Worm (Caenorhabditis elegans) whole organism, L4 larva: ENCODE data around the gene F41C3.8.
A peak's percentile ranks its signal among the peaks of the same experiment; 100 is the strongest.

Experiments used
- D1046.2 ChIP-seq: fragments of 200-800 bp; sonication (Bioruptor generic); IDR thresholded peaks from 2 replicates; pipeline ENCODE4 v1.3.6; 2022; ENCODE audit warnings: missing genetic modification characterization, missing compliant biosample characterization
- F10B5.3 ChIP-seq: sonication (generic microtip); optimal IDR thresholded peaks from 2 replicates; lab custom pipeline; 2016; ENCODE audit warnings: mild to moderate bottlenecking, missing genetic modification characterization, missing compliant biosample characterization
- Y48G9A.11 ChIP-seq: fragments of 200-800 bp; sonication (Bioruptor generic); IDR thresholded peaks from 2 replicates; pipeline ENCODE4 v1.3.6; 2022; ENCODE audit warnings: missing genetic modification reagents, missing genetic modification characterization, missing compliant biosample characterization
- arid-1 ChIP-seq: fragments of 200-800 bp; sonication (Bioruptor generic); conservative IDR thresholded peaks from 2 replicates; pipeline ENCODE4 v1.3.6; 2022; ENCODE audit warnings: missing genetic modification reagents, missing genetic modification characterization, missing compliant biosample characterization
- attf-4 ChIP-seq: sonication (generic microtip); optimal IDR thresholded peaks from 3 replicates; lab custom pipeline; 2017; ENCODE audit warnings: missing biosample characterization, missing genetic modification characterization
- ceh-32 ChIP-seq: sonication (generic microtip); optimal IDR thresholded peaks from 2 replicates; lab custom pipeline; 2016; ENCODE audit warnings: mild to moderate bottlenecking, missing genetic modification characterization, missing compliant biosample characterization; ENCODE audit not compliant: poor library complexity
- daf-12 ChIP-seq: fragments of 150-350 bp; optimal IDR thresholded peaks from 2 replicates; lab custom pipeline; 2014; ENCODE audit warnings: missing biosample characterization, missing genetic modification reagents, missing genetic modification characterization
- daf-16 ChIP-seq, 3 experiments: sonication (generic microtip); optimal IDR thresholded peaks; 2 replicates each; lab custom pipeline; 2016 to 2017; ENCODE audit warnings: missing genetic modification characterization in 3 of 3, missing genetic modification reagents in 3 of 3, mild to moderate bottlenecking in 2 of 3, missing compliant biosample characterization in 2 of 3, missing biosample characterization in 1 of 3, moderate library complexity in 1 of 3
- dmd-6 ChIP-seq: fragments of 200-800 bp; sonication (Bioruptor generic); IDR thresholded peaks from 2 replicates; pipeline ENCODE4 v1.3.6; 2022; ENCODE audit warnings: missing genetic modification reagents, missing genetic modification characterization, missing compliant biosample characterization
- dmd-8 ChIP-seq: fragments of 200-800 bp; sonication (Bioruptor generic); IDR thresholded peaks from 2 replicates; pipeline ENCODE4 v1.3.6; 2022; ENCODE audit warnings: missing genetic modification characterization, missing compliant biosample characterization
- dmd-9 ChIP-seq: fragments of 200-800 bp; sonication (Bioruptor generic); IDR thresholded peaks from 2 replicates; pipeline ENCODE4 v1.3.6; 2022; ENCODE audit warnings: missing genetic modification reagents, missing genetic modification characterization, missing compliant biosample characterization
- duxl-1 ChIP-seq: sonication (generic microtip); optimal IDR thresholded peaks from 2 replicates; lab custom pipeline; 2016; ENCODE audit warnings: mild to moderate bottlenecking, missing genetic modification characterization, moderate library complexity, missing compliant biosample characterization; ENCODE audit not compliant: poor library complexity
- dve-1 ChIP-seq: sonication (generic microtip); optimal IDR thresholded peaks from 2 replicates; lab custom pipeline; 2017; ENCODE audit warnings: antibody characterized with exemption, mild to moderate bottlenecking, missing genetic modification characterization, missing compliant biosample characterization; ENCODE audit not compliant: insufficient read depth
- egl-27 ChIP-seq: sonication (generic microtip); optimal IDR thresholded peaks from 3 replicates; lab custom pipeline; 2017; ENCODE audit warnings: missing biosample characterization, missing genetic modification reagents, missing genetic modification characterization
- egl-43 ChIP-seq: fragments of 200-800 bp; sonication (Bioruptor generic); IDR thresholded peaks from 2 replicates; pipeline ENCODE4 v1.3.6; 2022; ENCODE audit warnings: missing genetic modification reagents, missing genetic modification characterization, missing compliant biosample characterization
- fkh-10 ChIP-seq: fragments of 150-350 bp; optimal IDR thresholded peaks from 2 replicates; lab custom pipeline; 2014; ENCODE audit warnings: missing biosample characterization, missing genetic modification reagents, missing genetic modification characterization
- hlh-11 ChIP-seq: fragments of 200-800 bp; sonication (Bioruptor generic); optimal IDR thresholded peaks from 2 replicates; lab custom pipeline; 2018; ENCODE audit warnings: mild to moderate bottlenecking, missing genetic modification characterization, missing compliant biosample characterization
- hlh-30 ChIP-seq: sonication (generic microtip); optimal IDR thresholded peaks from 2 replicates; lab custom pipeline; 2017; ENCODE audit warnings: antibody characterized with exemption, mild to moderate bottlenecking, missing genetic modification characterization, missing compliant biosample characterization; ENCODE audit not compliant: insufficient read depth
- lin-13 ChIP-seq: fragments of 150-350 bp; optimal IDR thresholded peaks from 2 replicates; lab custom pipeline; 2014; ENCODE audit warnings: missing biosample characterization, missing genetic modification reagents, missing genetic modification characterization
- lin-29 ChIP-seq: fragments of 200-800 bp; sonication (Bioruptor generic); IDR thresholded peaks from 2 replicates; pipeline ENCODE4 v1.3.6; 2022; ENCODE audit warnings: missing genetic modification reagents, missing genetic modification characterization, missing compliant biosample characterization
- lsy-2 ChIP-seq, 2 experiments: fragments of 150-350 bp in 1 of 2; sonication (generic microtip) in 1 of 2; optimal IDR thresholded peaks; 2 replicates each; lab custom pipeline; 2014 to 2017; ENCODE audit warnings: missing biosample characterization in 2 of 2, missing genetic modification characterization in 2 of 2
- madf-5 ChIP-seq, 2 experiments: fragments of 200-800 bp; sonication (Bioruptor generic); IDR thresholded peaks; 2 replicates each; pipeline ENCODE4 v1.3.6; 2022; ENCODE audit warnings: missing compliant biosample characterization in 2 of 2, missing genetic modification characterization in 2 of 2
- madf-9 ChIP-seq: fragments of 200-800 bp; sonication (Bioruptor generic); conservative IDR thresholded peaks from 2 replicates; pipeline ENCODE4 v1.3.6; 2022; ENCODE audit warnings: missing genetic modification reagents, missing genetic modification characterization, missing compliant biosample characterization
- mdl-1 ChIP-seq, 2 experiments: fragments of 150-350 bp in 1 of 2; sonication (generic microtip) in 1 of 2; optimal IDR thresholded peaks; 2 replicates each; lab custom pipeline; 2014 to 2017; ENCODE audit warnings: missing biosample characterization in 2 of 2, missing genetic modification characterization in 2 of 2
- mxl-2 ChIP-seq: fragments of 200-800 bp; sonication (Bioruptor generic); conservative IDR thresholded peaks from 2 replicates; pipeline ENCODE4 v1.3.6; 2022; ENCODE audit warnings: missing genetic modification reagents, missing genetic modification characterization, missing compliant biosample characterization
- mxl-3 ChIP-seq: fragments of 200-800 bp; sonication (Bioruptor generic); optimal IDR thresholded peaks from 2 replicates; lab custom pipeline; 2018; ENCODE audit warnings: mild to moderate bottlenecking, missing genetic modification characterization, missing compliant biosample characterization
- nhr-102 ChIP-seq: sonication (generic microtip); optimal IDR thresholded peaks from 2 replicates; lab custom pipeline; 2016; ENCODE audit warnings: mild to moderate bottlenecking, missing genetic modification characterization, moderate library complexity, missing compliant biosample characterization
- nhr-11 ChIP-seq: fragments of 150-350 bp; optimal IDR thresholded peaks from 2 replicates; lab custom pipeline; 2014; ENCODE audit warnings: missing biosample characterization, missing genetic modification characterization
- nhr-237 ChIP-seq: sonication (generic microtip); optimal IDR thresholded peaks from 2 replicates; lab custom pipeline; 2017; ENCODE audit warnings: missing biosample characterization, missing genetic modification characterization
- nhr-25 ChIP-seq: sonication (generic microtip); optimal IDR thresholded peaks from 2 replicates; lab custom pipeline; 2017; ENCODE audit warnings: missing genetic modification characterization, mild to moderate bottlenecking, missing compliant biosample characterization, antibody characterized with exemption, moderate library complexity, borderline replicate concordance; ENCODE audit not compliant: insufficient read depth
- nhr-28 ChIP-seq: fragments of 150-350 bp; optimal IDR thresholded peaks from 2 replicates; lab custom pipeline; 2014; ENCODE audit warnings: missing biosample characterization, missing genetic modification characterization
- nhr-41 ChIP-seq: fragments of 200-800 bp; sonication (Bioruptor generic); IDR thresholded peaks from 2 replicates; pipeline ENCODE4 v1.3.6; 2022; ENCODE audit warnings: missing genetic modification reagents, missing genetic modification characterization, missing compliant biosample characterization
- nhr-6 ChIP-seq: fragments of 150-350 bp; optimal IDR thresholded peaks from 2 replicates; lab custom pipeline; 2014; ENCODE audit warnings: missing biosample characterization, missing genetic modification characterization
- pha-4 ChIP-seq, 2 experiments: fragments of 150-350 bp in 1 of 2; fragments of 200-800 bp in 1 of 2; sonication (Bioruptor generic) in 1 of 2; IDR thresholded peaks in 1 of 2; optimal IDR thresholded peaks in 1 of 2; 2 replicates each; pipeline versions ENCODE4 v1.3.6 to Lab custom; 2014 to 2022; ENCODE audit warnings: missing genetic modification characterization in 2 of 2, missing genetic modification reagents in 2 of 2, missing biosample characterization in 1 of 2, missing compliant biosample characterization in 1 of 2
- rbr-2 ChIP-seq: sonication (generic microtip); optimal IDR thresholded peaks from 2 replicates; lab custom pipeline; 2016; ENCODE audit warnings: missing genotype, missing genetic modification characterization, missing compliant biosample characterization
- spr-1 ChIP-seq: sonication (generic microtip); optimal IDR thresholded peaks from 2 replicates; lab custom pipeline; 2016; ENCODE audit warnings: mild to moderate bottlenecking, missing genetic modification characterization, missing compliant biosample characterization
- tra-1 ChIP-seq: fragments of 200-800 bp; sonication (Bioruptor generic); IDR thresholded peaks from 2 replicates; pipeline ENCODE4 v1.3.6; 2022; ENCODE audit warnings: missing genetic modification reagents, missing genetic modification characterization, missing compliant biosample characterization
- unc-62 ChIP-seq, 3 experiments: fragments of 150-350 bp in 1 of 3; sonication (generic microtip); optimal IDR thresholded peaks in 2 of 3; peaks in 1 of 3; 1 replicate in 1 of 3; 2 replicates in 2 of 3; lab custom pipeline; 2014 to 2017; ENCODE audit warnings: missing biosample characterization in 3 of 3, missing genetic modification characterization in 3 of 3, missing genetic modification reagents in 3 of 3, missing genotype in 1 of 3
- zfp-3 ChIP-seq: fragments of 200-800 bp; sonication (Bioruptor generic); conservative IDR thresholded peaks from 2 replicates; pipeline ENCODE4 v1.3.6; 2022; ENCODE audit warnings: missing genetic modification reagents, missing genetic modification characterization, missing compliant biosample characterization
- zip-11 ChIP-seq: fragments of 200-800 bp; sonication (Bioruptor generic); IDR thresholded peaks from 2 replicates; pipeline ENCODE4 v1.3.6; 2022; ENCODE audit warnings: missing genetic modification characterization, missing compliant biosample characterization
- ztf-7 ChIP-seq: fragments of 150-350 bp; optimal IDR thresholded peaks from 2 replicates; lab custom pipeline; 2014; ENCODE audit warnings: missing biosample characterization, missing genetic modification characterization

Gene F41C3.8

ce11 chrII:4734477-4734876, 18.6 kb downstream of the F41C3.8 start:
- TF ChIP-seq nhr-28 (tag; lab: Kevin White, UChicago) = peak; percentile 48
- no peak for TF ChIP-seq D1046.2 (GFP tag; lab: Robert Waterston, UW)
- TF ChIP-seq nhr-25 (tag; lab: Kevin White, UChicago) = peak; percentile 56

DNA sequence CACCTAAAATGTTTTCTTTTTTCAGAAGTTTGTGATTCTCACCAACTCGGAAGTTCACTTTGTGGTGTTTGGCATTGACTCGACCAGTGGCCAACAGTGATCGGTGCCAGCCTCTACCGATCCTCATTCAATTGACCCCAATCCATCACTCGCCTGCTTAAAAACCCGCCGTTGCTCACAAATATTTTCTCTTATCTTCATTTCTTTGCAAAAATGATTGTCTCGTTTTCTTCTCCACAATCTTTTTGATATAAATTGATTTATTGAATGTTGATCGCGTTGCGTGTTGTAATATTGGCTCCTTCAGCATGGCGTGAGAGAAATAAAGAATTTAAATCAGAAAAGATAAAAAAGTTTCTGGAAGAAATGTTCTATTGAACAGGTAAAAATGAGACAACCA, 20.7 kb downstream of the F41C3.8 start:
- TF ChIP-seq pha-4 (GFP tag; IDR thresholded peaks at IDR 0.05; lab: Robert Waterston, UW) (no peak), pha-4 (tag; optimal IDR thresholded peaks at IDR 0.05; lab: Kevin White, UChicago) (no peak), daf-16 (GFP tag; optimal IDR thresholded peaks at IDR 0.05; lab: Kevin White, UChicago) (peak in 1 of 2 experiments; percentile 90), daf-16 (tag; optimal IDR thresholded peaks at IDR 0.05; lab: Kevin White, UChicago) (no peak), F10B5.3 (no peak), lin-29 (GFP tag; lab: Robert Waterston, UW) (no peak), unc-62 (GFP tag; optimal IDR thresholded peaks at IDR 0.05 in 1 of 2; lab: Kevin White, UChicago) (peak in 1 of 2 experiments; percentile 6), unc-62 (tag; optimal IDR thresholded peaks at IDR 0.05; lab: Kevin White, UChicago) (no peak), duxl-1 (tag; lab: Kevin White, UChicago) (no peak), egl-43 (GFP tag; lab: Robert Waterston, UW) (no peak)
- TF ChIP-seq, all 104 proteins: peak for 2

DNA sequence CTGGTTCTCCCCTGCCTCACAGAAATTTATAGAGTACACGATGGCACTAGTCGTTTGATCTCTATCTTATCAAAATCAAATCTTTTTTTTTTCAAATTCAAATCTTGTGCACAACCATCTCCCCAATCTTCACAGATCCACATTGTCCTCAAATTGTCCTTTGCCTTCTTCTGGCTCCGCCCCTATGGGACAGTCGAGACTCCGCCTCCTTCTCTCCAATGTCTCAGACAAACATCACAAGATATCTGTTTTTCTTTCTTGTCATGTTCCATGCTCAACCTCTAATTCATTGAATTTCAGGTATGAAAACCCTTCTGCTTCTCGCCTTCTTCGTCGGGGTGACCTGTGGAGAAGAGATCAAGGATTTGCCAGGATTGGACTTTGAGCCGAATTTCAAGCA, 21.5 kb downstream of the F41C3.8 start, which contains the start of gene ctsa-1.1:
Gene ctsa-1.1, plus strand, starts transcription at position 301 of the 400 bp plus-strand sequence.
- TF ChIP-seq unc-62 (GFP tag; optimal IDR thresholded peaks at IDR 0.05 in 1 of 2; lab: Kevin White, UChicago) (peak in 1 of 2 experiments; percentile 3), unc-62 (tag; optimal IDR thresholded peaks at IDR 0.05; lab: Kevin White, UChicago) (no peak), tra-1 (GFP tag; lab: Robert Waterston, UW) (no peak), madf-5 (GFP tag; IDR thresholded peaks at IDR 0.05; lab: Robert Waterston, UW) (no peak), rbr-2 (no peak), Y48G9A.11 (GFP tag; lab: Robert Waterston, UW) (no peak)

DNA sequence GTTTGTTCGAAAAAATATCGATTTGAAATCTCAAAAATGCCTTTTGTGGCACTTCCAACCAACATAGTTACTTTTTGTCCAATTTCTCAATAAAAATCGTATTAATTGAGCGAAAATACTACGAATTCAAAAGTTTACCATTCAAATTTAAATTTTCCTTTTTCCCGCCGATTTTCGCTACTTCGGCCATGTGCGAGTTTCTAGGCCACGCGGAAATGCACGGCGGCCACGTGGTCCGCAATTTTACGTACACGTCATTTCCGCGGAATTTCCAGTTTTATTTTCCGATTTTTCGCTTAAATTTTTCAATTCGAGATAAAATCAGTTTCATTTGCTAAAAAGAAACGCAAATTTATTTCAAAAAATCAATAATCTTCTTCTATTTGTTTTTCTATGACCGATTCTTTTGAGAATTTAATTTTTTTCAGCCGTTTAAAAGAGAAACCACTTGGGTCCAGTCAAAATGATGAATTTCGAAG, 24.2 kb downstream of the F41C3.8 start, which contains the start of gene eas-1:
Gene eas-1, plus strand, starts transcription at position 429 of the 479 bp plus-strand sequence.
- TF ChIP-seq spr-1 = peak; percentile 28
- TF ChIP-seq fkh-10 (GFP tag; lab: Kevin White, UChicago) = peak; percentile 38
- TF ChIP-seq mxl-2 (GFP tag; lab: Robert Waterston, UW) = 0 out of 2 replicates have a peak, but pooled peaks have one; percentile 45
- TF ChIP-seq madf-9 (GFP tag; lab: Robert Waterston, UW) = peak; percentile 71
- TF ChIP-seq ceh-32 (tag; lab: Kevin White, UChicago) = no peak
- no peak for TF ChIP-seq nhr-25 (tag; lab: Kevin White, UChicago)
- no peak for TF ChIP-seq arid-1
- no peak for TF ChIP-seq attf-4 (tag; lab: Kevin White, UChicago)
- peak; percentile 56 for TF ChIP-seq rbr-2
- peak; percentile 73 for TF ChIP-seq nhr-6 (tag; lab: Kevin White, UChicago)
- peak; percentile 62 for TF ChIP-seq lin-13 (GFP tag; lab: Kevin White, UChicago)
- TF ChIP-seq dmd-9 = peak; percentile 80
- no peak for TF ChIP-seq daf-12 (tag; lab: Kevin White, UChicago)
- TF ChIP-seq dmd-6 (GFP tag; lab: Robert Waterston, UW) = peak; percentile 69
- no peak for TF ChIP-seq zfp-3 (GFP tag; lab: Robert Waterston, UW)
- peak in 1 of 2 experiments; percentile 86 for TF ChIP-seq lsy-2 (tag; optimal IDR thresholded peaks at IDR 0.05; lab: Kevin White, UChicago)
- peak; percentile 82 to 95 for TF ChIP-seq mdl-1 (tag; optimal IDR thresholded peaks at IDR 0.05; lab: Kevin White, UChicago)
- TF ChIP-seq nhr-102 (tag; lab: Kevin White, UChicago) = peak; percentile 39
- TF ChIP-seq egl-27 = no peak
- TF ChIP-seq mxl-3 = peak; percentile 96
- no peak for TF ChIP-seq zip-11
- TF ChIP-seq hlh-11 (tag; lab: Kevin White, UChicago) = peak; percentile 71
- TF ChIP-seq tra-1 (GFP tag; lab: Robert Waterston, UW) = peak; percentile 54; the same call in 1 of the 2 replicates
- TF ChIP-seq nhr-41 (GFP tag; lab: Robert Waterston, UW) = no peak
- TF ChIP-seq duxl-1 (tag; lab: Kevin White, UChicago) = peak; percentile 15
- TF ChIP-seq ztf-7 = peak; percentile 8
- TF ChIP-seq nhr-11 (tag; lab: Kevin White, UChicago) = peak; percentile 12
- peak; percentile 91 for TF ChIP-seq hlh-30 (tag; lab: Kevin White, UChicago)
- no peak for TF ChIP-seq dmd-8 (GFP tag; lab: Robert Waterston, UW)
- TF ChIP-seq dve-1 (tag; lab: Kevin White, UChicago) = peak; percentile 59
- TF ChIP-seq nhr-237 (tag; lab: Kevin White, UChicago) = no peak
